Fruit fly (Drosophila melanogaster): ENCODE measurements around the gene Nup35.
A peak's percentile ranks its signal among the peaks of the same experiment; 100 is the strongest.

Gene Nup35

dm6 chrX:18665715-18666267 is 17.8 kb downstream of the Nup35 start:
- TF ChIP-seq CG13424 (tag; optimal IDR thresholded peaks at IDR 0.05) (no peak), CG8281 (tag; optimal IDR thresholded peaks at IDR 0.05) (no peak), Dip3 (GFP tag; optimal IDR thresholded peaks at IDR 0.05) (no peak), CG31441 (GFP tag; IDR thresholded peaks at IDR 0.05) (no peak), gcm2 (GFP tag; optimal IDR thresholded peaks at IDR 0.05) (no peak), seq (GFP tag; IDR thresholded peaks at IDR 0.05) (no peak), btn (GFP tag; optimal IDR thresholded peaks at IDR 0.05) (no peak), cato (GFP tag; optimal IDR thresholded peaks at IDR 0.05; ENCODE audit: borderline replicate concordance) (no peak), dimm (GFP tag; IDR thresholded peaks at IDR 0.05) (no peak), Hand (GFP tag; optimal IDR thresholded peaks at IDR 0.05) (no peak), Trl (optimal IDR thresholded peaks at IDR 0.05) (peak in 1 of 2 experiments; percentile 13), Trl (GFP tag; optimal IDR thresholded peaks at IDR 0.05) (no peak), salm (tag; optimal IDR thresholded peaks at IDR 0.05) (no peak), cg (GFP tag; optimal IDR thresholded peaks at IDR 0.05) (no peak), Nf-YC (tag; optimal IDR thresholded peaks at IDR 0.05) (no peak), NfI (GFP tag; optimal IDR thresholded peaks at IDR 0.05) (no peak), pfk (GFP tag; optimal IDR thresholded peaks at IDR 0.05) (no peak), CG4360 (GFP tag; IDR thresholded peaks at IDR 0.05) (no peak), shn (GFP tag; optimal IDR thresholded peaks at IDR 0.05) (no peak), E2f1 (GFP tag; IDR thresholded peaks at IDR 0.05) (no peak), Atf-2 (GFP tag; optimal IDR thresholded peaks at IDR 0.05) (no peak), CG31388 (GFP tag; optimal IDR thresholded peaks at IDR 0.05) (no peak), eve (GFP tag; optimal IDR thresholded peaks at IDR 0.05) (no peak), ab (GFP tag; optimal IDR thresholded peaks at IDR 0.05) (no peak), hbn (GFP tag; IDR thresholded peaks at IDR 0.05; ENCODE audit: partially characterized antibody) (no peak), Deaf1 (tag; optimal IDR thresholded peaks at IDR 0.05) (peak; percentile 33), Dp (GFP tag; optimal IDR thresholded peaks at IDR 0.05) (no peak), CG32772 (GFP tag; IDR thresholded peaks at IDR 0.05) (no peak), CG1792 (GFP tag; optimal IDR thresholded peaks at IDR 0.05) (no peak), knrl (GFP tag; IDR thresholded peaks at IDR 0.05; ENCODE audit: partially characterized antibody) (0 out of 3 replicates have a peak, but pooled peaks have one; percentile 9), scrt (GFP tag; optimal IDR thresholded peaks at IDR 0.05) (no peak), dati (GFP tag; IDR thresholded peaks at IDR 0.05) (no peak), Sox102F (GFP tag; optimal IDR thresholded peaks at IDR 0.05) (no peak), CG34422 (GFP tag; IDR thresholded peaks at IDR 0.05) (no peak), CG9932 (GFP tag; IDR thresholded peaks at IDR 0.05) (no peak), CG30403 (GFP tag; optimal IDR thresholded peaks at IDR 0.05) (no peak), CG3163 (GFP tag; optimal IDR thresholded peaks at IDR 0.05) (peak; percentile 81), Hr39 (optimal IDR thresholded peaks at IDR 0.05) (no peak), CG6272 (GFP tag; IDR thresholded peaks at IDR 0.05) (no peak), CG7987 (GFP tag; optimal IDR thresholded peaks at IDR 0.05) (no peak), CG15269 (tag; optimal IDR thresholded peaks at IDR 0.05) (no peak), CG14014 (GFP tag; IDR thresholded peaks at IDR 0.05) (no peak), Jarid2 (GFP tag; optimal IDR thresholded peaks at IDR 0.05) (peak; percentile 36), otp (GFP tag; IDR thresholded peaks at IDR 0.05) (no peak), z (GFP tag; IDR thresholded peaks at IDR 0.05) (peak; percentile 92), CG6765 (GFP tag; optimal IDR thresholded peaks at IDR 0.05) (no peak), CG7372 (GFP tag; IDR thresholded peaks at IDR 0.05) (peak; percentile 56), CG10654 (GFP tag; optimal IDR thresholded peaks at IDR 0.05) (no peak), CG9876 (GFP tag; optimal IDR thresholded peaks at IDR 0.05) (no peak), CoRest (tag; optimal IDR thresholded peaks at IDR 0.05) (no peak), ATbp (GFP tag; optimal IDR thresholded peaks at IDR 0.05) (no peak), mam (GFP tag; optimal IDR thresholded peaks at IDR 0.05) (no peak)

All from whole organism, embryonic.